Worm (Caenorhabditis elegans) whole organism, young adult: Measurements from ENCODE around the gene pqn-63.

Source experiments
- B0336.3 ChIP-seq: fragments of 200-800 bp; sonication (Bioruptor generic); IDR thresholded peaks from 2 replicates; pipeline ENCODE4 v1.3.6; 2022; ENCODE audit warnings: missing genetic modification characterization, missing compliant biosample characterization
- D2030.7 ChIP-seq: fragments of 200-800 bp; sonication (Bioruptor generic); IDR thresholded peaks from 2 replicates; pipeline ENCODE4 v1.3.6; 2022; ENCODE audit warnings: missing genetic modification reagents, missing genetic modification characterization, missing compliant biosample characterization
- F22D6.2 ChIP-seq: sonication (generic microtip); optimal IDR thresholded peaks from 2 replicates; lab custom pipeline; 2016; ENCODE audit warnings: mild to moderate bottlenecking, missing genetic modification characterization, missing compliant biosample characterization
- F37B4.10 ChIP-seq: fragments of 200-800 bp; sonication (Bioruptor generic); IDR thresholded peaks from 2 replicates; pipeline ENCODE4 v1.3.6; 2022; ENCODE audit warnings: missing genetic modification characterization, missing compliant biosample characterization
- F39B2.1 ChIP-seq: fragments of 200-800 bp; sonication (Bioruptor generic); IDR thresholded peaks from 2 replicates; pipeline ENCODE4 v1.3.6; 2022; ENCODE audit warnings: missing genetic modification reagents, missing genetic modification characterization, missing compliant biosample characterization
- F49E8.2 ChIP-seq: sonication (generic microtip); optimal IDR thresholded peaks from 3 replicates; lab custom pipeline; 2017; ENCODE audit warnings: missing genetic modification characterization, mild to moderate bottlenecking, missing compliant biosample characterization, antibody characterized with exemption, moderate library complexity; ENCODE audit not compliant: insufficient read depth
- F52B5.7 ChIP-seq: sonication (generic microtip); optimal IDR thresholded peaks from 2 replicates; lab custom pipeline; 2016; ENCODE audit warnings: mild to moderate bottlenecking, missing genetic modification characterization, missing compliant biosample characterization
- F57C9.4 ChIP-seq: sonication (generic microtip); optimal IDR thresholded peaks from 2 replicates; lab custom pipeline; 2017; ENCODE audit warnings: mild to moderate bottlenecking, missing genetic modification characterization, missing compliant biosample characterization
- K11D2.4 ChIP-seq: fragments of 200-800 bp; sonication (Bioruptor generic); IDR thresholded peaks from 2 replicates; pipeline ENCODE4 v1.3.6; 2022; ENCODE audit warnings: missing genetic modification reagents, missing genetic modification characterization, missing compliant biosample characterization
- K12H6.12 ChIP-seq: fragments of 200-800 bp; sonication (Bioruptor generic); optimal IDR thresholded peaks from 2 replicates; lab custom pipeline; 2018; ENCODE audit warnings: mild to moderate bottlenecking, missing genetic modification characterization, missing compliant biosample characterization
- Y53G8AR.9 ChIP-seq: fragments of 200-800 bp; sonication (Bioruptor generic); conservative IDR thresholded peaks from 2 replicates; pipeline ENCODE4 v1.3.6; 2022; ENCODE audit warnings: missing genetic modification reagents, missing genetic modification characterization, missing compliant biosample characterization
- Y95B8A.8 ChIP-seq: fragments of 200-800 bp; sonication (Bioruptor generic); IDR thresholded peaks from 2 replicates; pipeline ENCODE4 v1.3.6; 2022; ENCODE audit warnings: missing genetic modification reagents, missing genetic modification characterization, missing compliant biosample characterization
- ama-1 ChIP-seq, 3 experiments: fragments of 150-350 bp in 1 of 3; sonication (generic microtip) in 2 of 3; optimal IDR thresholded peaks; 2 replicates each; lab custom pipeline; 2014 to 2018; ENCODE audit warnings: missing biosample characterization in 2 of 3, missing genetic modification characterization in 2 of 3, missing genetic modification reagents in 2 of 3
- bed-2 ChIP-seq: fragments of 200-800 bp; sonication (Bioruptor generic); IDR thresholded peaks from 2 replicates; pipeline ENCODE4 v1.3.6; 2022; ENCODE audit warnings: missing genetic modification reagents, missing genetic modification characterization, missing compliant biosample characterization
- cebp-1 ChIP-seq, 2 experiments: fragments of 200-800 bp in 1 of 2; sonication (Bioruptor generic) in 1 of 2; sonication (generic microtip) in 1 of 2; IDR thresholded peaks in 1 of 2; optimal IDR thresholded peaks in 1 of 2; 2 replicates each; pipeline versions ENCODE4 v1.3.6 to Lab custom; 2017 to 2022; ENCODE audit warnings: missing compliant biosample characterization in 2 of 2, missing genetic modification characterization in 2 of 2, mild to moderate bottlenecking in 1 of 2, missing genetic modification reagents in 1 of 2, moderate library complexity in 1 of 2
- dox-1 ChIP-seq: fragments of 200-800 bp; sonication (Bioruptor generic); IDR thresholded peaks from 2 replicates; pipeline ENCODE4 v1.3.6; 2022; ENCODE audit warnings: missing genetic modification reagents, missing genetic modification characterization, missing compliant biosample characterization
- dpl-1 ChIP-seq: fragments of 150-350 bp; optimal IDR thresholded peaks from 2 replicates; lab custom pipeline; 2014; ENCODE audit warnings: missing biosample characterization, missing genetic modification reagents, missing genetic modification characterization
- efl-1 ChIP-seq: fragments of 150-350 bp; optimal IDR thresholded peaks from 2 replicates; lab custom pipeline; 2014; ENCODE audit warnings: missing biosample characterization, missing genetic modification reagents, missing genetic modification characterization
- ets-4 ChIP-seq: fragments of 200-800 bp; sonication (Bioruptor generic); optimal IDR thresholded peaks from 2 replicates; lab custom pipeline; 2018; ENCODE audit warnings: mild to moderate bottlenecking, missing genetic modification characterization, missing compliant biosample characterization
- gei-17 ChIP-seq: fragments of 200-800 bp; sonication (Bioruptor generic); optimal IDR thresholded peaks from 2 replicates; lab custom pipeline; 2018; ENCODE audit warnings: mild to moderate bottlenecking, missing genetic modification characterization, missing compliant biosample characterization
- hrde-1 ChIP-seq: sonication (generic microtip); optimal IDR thresholded peaks from 2 replicates; lab custom pipeline; 2016; ENCODE audit warnings: missing genetic modification characterization, mild to moderate bottlenecking, missing compliant biosample characterization, moderate library complexity, missing genotype, missing genetic modification reagents, borderline replicate concordance
- lag-1 ChIP-seq: fragments of 200-800 bp; sonication (Bioruptor generic); IDR thresholded peaks from 2 replicates; pipeline ENCODE4 v1.3.6; 2022; ENCODE audit warnings: missing genetic modification reagents, missing genetic modification characterization, missing compliant biosample characterization
- let-526 ChIP-seq: fragments of 200-800 bp; sonication (Bioruptor generic); IDR thresholded peaks from 2 replicates; pipeline ENCODE4 v1.3.6; 2022; ENCODE audit warnings: missing genetic modification reagents, missing genetic modification characterization, missing compliant biosample characterization
- let-607 ChIP-seq, 2 experiments: fragments of 200-800 bp in 1 of 2; sonication (Bioruptor generic) in 1 of 2; sonication (generic microtip) in 1 of 2; optimal IDR thresholded peaks; 2 replicates each; lab custom pipeline; 2016 to 2018; ENCODE audit warnings: mild to moderate bottlenecking in 2 of 2, missing compliant biosample characterization in 2 of 2, missing genetic modification characterization in 2 of 2, moderate library complexity in 2 of 2, missing genotype in 1 of 2
- lin-26 ChIP-seq: fragments of 200-800 bp; sonication (Bioruptor generic); IDR thresholded peaks from 2 replicates; pipeline ENCODE4 v1.3.6; 2022; ENCODE audit warnings: missing genetic modification reagents, missing genetic modification characterization, missing compliant biosample characterization
- lin-35 ChIP-seq, 3 experiments: fragments of 150-350 bp in 2 of 3; sonication (generic microtip) in 1 of 3; optimal IDR thresholded peaks; 2 replicates each; lab custom pipeline; 2014 to 2018; ENCODE audit warnings: missing biosample characterization in 3 of 3, missing genetic modification characterization in 3 of 3, missing genetic modification reagents in 3 of 3
- lin-54 ChIP-seq: fragments of 200-800 bp; sonication (Bioruptor generic); optimal IDR thresholded peaks from 2 replicates; lab custom pipeline; 2018; ENCODE audit warnings: mild to moderate bottlenecking, missing genetic modification characterization, missing compliant biosample characterization
- lir-1 ChIP-seq: fragments of 200-800 bp; sonication (Bioruptor generic); conservative IDR thresholded peaks from 2 replicates; pipeline ENCODE4 v1.3.6; 2022; ENCODE audit warnings: missing genetic modification reagents, missing genetic modification characterization, missing compliant biosample characterization
- lsl-1 ChIP-seq: fragments of 200-800 bp; sonication (Bioruptor generic); optimal IDR thresholded peaks from 2 replicates; lab custom pipeline; 2018; ENCODE audit warnings: mild to moderate bottlenecking, missing genetic modification characterization, moderate library complexity, missing compliant biosample characterization
- madf-3 ChIP-seq: fragments of 200-800 bp; sonication (Bioruptor generic); IDR thresholded peaks from 2 replicates; pipeline ENCODE4 v1.3.6; 2022; ENCODE audit warnings: missing genetic modification reagents, missing genetic modification characterization, missing compliant biosample characterization
- madf-6 ChIP-seq: fragments of 200-800 bp; sonication (Bioruptor generic); IDR thresholded peaks from 2 replicates; pipeline ENCODE4 v1.3.6; 2022; ENCODE audit warnings: missing genetic modification reagents, missing genetic modification characterization, missing compliant biosample characterization
- madf-8 ChIP-seq: fragments of 200-800 bp; sonication (Bioruptor generic); conservative IDR thresholded peaks from 2 replicates; pipeline ENCODE4 v1.3.6; 2022; ENCODE audit warnings: missing genetic modification reagents, missing genetic modification characterization, missing compliant biosample characterization
- mxl-1 ChIP-seq: sonication (generic microtip); optimal IDR thresholded peaks from 2 replicates; lab custom pipeline; 2016; ENCODE audit warnings: missing genetic modification characterization, missing compliant biosample characterization
- nhr-120 ChIP-seq: fragments of 200-800 bp; sonication (Bioruptor generic); IDR thresholded peaks from 2 replicates; pipeline ENCODE4 v1.3.6; 2022; ENCODE audit warnings: missing genetic modification characterization, missing compliant biosample characterization
- nhr-27 ChIP-seq: fragments of 200-800 bp; sonication (Bioruptor generic); optimal IDR thresholded peaks from 2 replicates; lab custom pipeline; 2018; ENCODE audit warnings: mild to moderate bottlenecking, missing genetic modification characterization, moderate library complexity, missing compliant biosample characterization
- rec-8 ChIP-seq, 2 experiments: sonication (generic microtip); optimal IDR thresholded peaks; 2 replicates each; lab custom pipeline; 2016; ENCODE audit warnings: mild to moderate bottlenecking in 2 of 2, missing genetic modification characterization in 2 of 2, missing genetic modification reagents in 2 of 2, missing genotype in 2 of 2, missing biosample characterization in 1 of 2, missing compliant biosample characterization in 1 of 2, moderate library complexity in 1 of 2
- sdz-38 ChIP-seq: sonication (generic microtip); optimal IDR thresholded peaks from 2 replicates; lab custom pipeline; 2016; ENCODE audit warnings: missing genotype, missing genetic modification characterization, missing compliant biosample characterization
- snpc-4 ChIP-seq, 5 experiments: fragments of 150-350 bp in 1 of 5; sonication (generic microtip) in 4 of 5; optimal IDR thresholded peaks; 2 replicates each; lab custom pipeline; 2014 to 2018; ENCODE audit warnings: missing genetic modification characterization in 5 of 5, missing biosample characterization in 3 of 5, antibody characterized with exemption in 2 of 5, mild to moderate bottlenecking in 2 of 5, missing compliant biosample characterization in 2 of 5, missing genotype in 2 of 5, moderate library complexity in 2 of 5, missing genetic modification reagents in 1 of 5
- somi-1 ChIP-seq: fragments of 200-800 bp; sonication (Bioruptor generic); optimal IDR thresholded peaks from 2 replicates; lab custom pipeline; 2018; ENCODE audit warnings: mild to moderate bottlenecking, missing genetic modification characterization, missing compliant biosample characterization
- xnd-1 ChIP-seq: sonication (generic microtip); optimal IDR thresholded peaks from 2 replicates; lab custom pipeline; 2016; ENCODE audit warnings: missing genotype, missing genetic modification reagents, missing genetic modification characterization, missing compliant biosample characterization
- zfh-2 ChIP-seq: fragments of 200-800 bp; sonication (Bioruptor generic); conservative IDR thresholded peaks from 2 replicates; pipeline ENCODE4 v1.3.6; 2022; ENCODE audit warnings: missing genetic modification reagents, missing genetic modification characterization, missing compliant biosample characterization
- ztf-22 ChIP-seq: fragments of 200-800 bp; sonication (Bioruptor generic); optimal IDR thresholded peaks from 2 replicates; lab custom pipeline; 2018; ENCODE audit warnings: mild to moderate bottlenecking, missing genetic modification characterization, moderate library complexity, missing compliant biosample characterization
- ztf-25 ChIP-seq: fragments of 200-800 bp; sonication (Bioruptor generic); IDR thresholded peaks from 2 replicates; pipeline ENCODE4 v1.3.6; 2022; ENCODE audit warnings: missing genetic modification reagents, missing genetic modification characterization, missing compliant biosample characterization
- ztf-3 ChIP-seq: fragments of 200-800 bp; sonication (Bioruptor generic); optimal IDR thresholded peaks from 2 replicates; lab custom pipeline; 2018; ENCODE audit warnings: mild to moderate bottlenecking, missing genetic modification characterization, missing compliant biosample characterization

The pqn-63 gene

DNA sequence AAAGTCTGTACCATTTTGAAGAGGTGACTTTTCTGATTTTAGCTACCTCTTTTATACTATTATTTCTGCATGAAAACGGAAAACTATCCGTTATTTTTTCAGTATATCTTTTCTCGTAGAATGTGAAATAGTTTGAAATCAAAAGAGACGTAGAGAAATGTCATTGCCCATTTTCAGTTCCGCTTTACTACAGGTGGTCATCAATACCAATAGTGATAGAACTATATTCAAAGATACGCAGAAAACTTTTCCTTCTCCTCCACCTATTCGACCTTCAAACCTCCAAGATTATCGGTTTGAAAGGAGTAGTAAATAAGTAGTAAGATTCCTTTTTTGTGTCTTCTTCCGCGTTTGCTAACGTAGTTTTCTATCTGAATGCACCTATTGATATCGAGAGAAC, 17.5 kb downstream of the pqn-63 start, which contains the start of gene col-147:
Gene col-147 (minus strand): TSS at position 26 of the 400 bp plus-strand sequence.
- no peak for TF ChIP-seq B0336.3 (GFP tag; lab: Robert Waterston, UW)
- no peak for TF ChIP-seq Y53G8AR.9 (GFP tag; lab: Robert Waterston, UW)
- no peak for TF ChIP-seq K11D2.4 (GFP tag; lab: Robert Waterston, UW)
- TF ChIP-seq gei-17 (GFP tag; lab: Kevin White, UChicago) = no peak
- TF ChIP-seq madf-3 (GFP tag; lab: Robert Waterston, UW) = no peak
- TF ChIP-seq ztf-3 (GFP tag; lab: Kevin White, UChicago) = no peak
- no peak for TF ChIP-seq Y95B8A.8 (GFP tag; lab: Robert Waterston, UW)
- no peak for TF ChIP-seq lag-1
- no peak for TF ChIP-seq lin-26
- TF ChIP-seq mxl-1 = no peak
- TF ChIP-seq hrde-1 (tag; lab: Kevin White, UChicago) = no peak
- no peak for TF ChIP-seq F49E8.2
- no peak for TF ChIP-seq snpc-4 (GFP tag; optimal IDR thresholded peaks at IDR 0.05; lab: Kevin White, UChicago)
- TF ChIP-seq snpc-4 (tag; optimal IDR thresholded peaks at IDR 0.05; lab: Kevin White, UChicago) = no peak
- no peak for TF ChIP-seq somi-1 (GFP tag; lab: Kevin White, UChicago)
- no peak for TF ChIP-seq F57C9.4 (tag; lab: Kevin White, UChicago)
- TF ChIP-seq ets-4 (GFP tag; lab: Kevin White, UChicago) = no peak
- TF ChIP-seq F22D6.2 (tag; lab: Kevin White, UChicago) = no peak
- no peak for TF ChIP-seq let-607 (tag; optimal IDR thresholded peaks at IDR 0.05; lab: Kevin White, UChicago)
- TF ChIP-seq ztf-22 (GFP tag; lab: Kevin White, UChicago) = no peak

DNA sequence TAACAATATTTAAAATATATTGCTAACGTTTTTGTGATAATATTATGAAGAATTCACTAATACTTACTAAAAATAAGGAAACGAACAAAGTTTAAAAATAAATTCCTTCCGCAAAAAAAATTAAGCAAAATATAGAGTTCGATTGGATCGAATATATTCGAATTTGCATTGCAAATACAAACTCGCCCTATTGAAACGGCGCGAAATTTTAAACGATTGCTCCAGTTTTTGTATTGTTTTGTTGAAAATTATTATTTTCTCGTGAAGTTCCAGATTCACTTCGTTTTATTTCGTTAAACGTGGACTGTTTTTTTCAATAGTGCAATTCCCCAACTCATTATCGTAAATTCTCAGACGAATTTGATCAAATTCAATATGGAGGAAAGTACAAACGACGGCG, 29.7 kb downstream of the pqn-63 start, which contains the start of the genes atl-1 and hcp-2:
Gene atl-1 (minus strand): TSS at position 89 of the 400 bp plus-strand sequence.
Gene hcp-2 (plus strand): TSS at position 353 of the 400 bp plus-strand sequence.
- no peak for TF ChIP-seq F39B2.1 (GFP tag; lab: Robert Waterston, UW)
- no peak for TF ChIP-seq cebp-1 (GFP tag; IDR thresholded peaks at IDR 0.05; lab: Robert Waterston, UW)
- no peak for TF ChIP-seq cebp-1 (tag; optimal IDR thresholded peaks at IDR 0.05; lab: Kevin White, UChicago)
- TF ChIP-seq ama-1 (optimal IDR thresholded peaks at IDR 0.05; lab: Kevin White, UChicago) = no peak
- TF ChIP-seq ama-1 (GFP tag; optimal IDR thresholded peaks at IDR 0.05; lab: Kevin White, UChicago) = no peak
- peak; percentile 26 for TF ChIP-seq lsl-1 (GFP tag; lab: Kevin White, UChicago)
- TF ChIP-seq madf-6 = peak; percentile 48; the same call in 1 of the 2 replicates
- TF ChIP-seq dpl-1 = peak; percentile 34
- TF ChIP-seq D2030.7 (GFP tag; lab: Robert Waterston, UW) = 0 out of 2 replicates have a peak, but pooled peaks have one; percentile 14
- TF ChIP-seq efl-1 (GFP tag; lab: Kevin White, UChicago) = peak; percentile 74
- no peak for TF ChIP-seq madf-8 (GFP tag; lab: Robert Waterston, UW)
- no peak for TF ChIP-seq let-526 (GFP tag; lab: Robert Waterston, UW)
- TF ChIP-seq lin-54 (GFP tag; lab: Kevin White, UChicago) = peak; percentile 3
- TF ChIP-seq K12H6.12 (tag; lab: Kevin White, UChicago) = no peak

DNA sequence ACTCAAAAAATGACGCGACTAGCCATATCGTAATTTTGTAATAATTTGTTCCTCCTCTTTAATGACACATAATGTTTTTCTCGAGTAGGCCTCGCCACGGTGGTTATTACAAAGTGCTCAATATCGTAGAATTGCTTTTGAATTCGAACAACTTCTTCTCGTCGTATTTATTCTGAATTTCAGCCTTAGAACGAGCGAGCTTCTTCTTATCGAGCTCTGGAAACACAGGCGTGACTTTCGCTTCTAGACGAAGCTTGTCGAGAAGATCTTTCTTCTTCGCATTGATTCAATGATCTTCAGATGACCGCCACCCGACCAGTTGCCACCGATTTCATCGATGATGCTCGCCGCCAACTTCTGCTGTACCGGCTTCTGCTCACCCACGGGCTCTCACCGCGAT, 35.5 kb downstream of the pqn-63 start, which contains the start of gene T06E4.21:
Gene T06E4.21 (plus strand): TSS at position 301 of the 400 bp plus-strand sequence.
- TF ChIP-seq ztf-3 (GFP tag; lab: Kevin White, UChicago) (no peak), bed-2 (GFP tag; lab: Robert Waterston, UW) (no peak), dox-1 (no peak), xnd-1 (tag; lab: Kevin White, UChicago) (no peak), rec-8 (tag; optimal IDR thresholded peaks at IDR 0.05; lab: Kevin White, UChicago) (no peak), lir-1 (GFP tag; lab: Robert Waterston, UW) (no peak), lin-35 (GFP tag; optimal IDR thresholded peaks at IDR 0.05; lab: Kevin White, UChicago) (no peak), nhr-27 (no peak), sdz-38 (tag; lab: Kevin White, UChicago) (no peak), let-526 (GFP tag; lab: Robert Waterston, UW) (no peak), F37B4.10 (GFP tag; lab: Robert Waterston, UW) (no peak), nhr-120 (GFP tag; lab: Robert Waterston, UW) (no peak), ztf-25 (GFP tag; lab: Robert Waterston, UW) (no peak), ets-4 (GFP tag; lab: Kevin White, UChicago) (no peak), lin-54 (GFP tag; lab: Kevin White, UChicago) (no peak), zfh-2 (GFP tag; lab: Robert Waterston, UW) (no peak), F52B5.7 (tag; lab: Kevin White, UChicago) (no peak)
